Fruit fly (Drosophila melanogaster): ENCODE data around the gene CG10588.

The CG10588 gene

dm6 chr3L:20949371-20950135 lies 7.2 kb upstream of the CG10588 start, which contains the start of gene fng (continued):
- TF ChIP-seq CG4360 (GFP tag; IDR thresholded peaks at IDR 0.05) (peak; percentile 42), wor (GFP tag; IDR thresholded peaks at IDR 0.05) (no peak), HLH4C (GFP tag; IDR thresholded peaks at IDR 0.05; ENCODE audit: partially characterized antibody) (peak; percentile 57; the same call in 2 of the 3 replicates), CG17568 (GFP tag; optimal IDR thresholded peaks at IDR 0.05) (no peak), CG2116 (GFP tag; optimal IDR thresholded peaks at IDR 0.05) (no peak), kay (GFP tag; optimal IDR thresholded peaks at IDR 0.05) (no peak), ems (GFP tag; optimal IDR thresholded peaks at IDR 0.05) (no peak), CG12769 (tag; optimal IDR thresholded peaks at IDR 0.05) (peak; percentile 43), Deaf1 (tag; optimal IDR thresholded peaks at IDR 0.05) (peak; percentile 91), NK7.1 (GFP tag; optimal IDR thresholded peaks at IDR 0.05) (no peak), CG2129 (GFP tag; IDR thresholded peaks at IDR 0.05; ENCODE audit: partially characterized antibody) (no peak), cas (GFP tag; IDR thresholded peaks at IDR 0.05) (no peak), hth (optimal IDR thresholded peaks at IDR 0.05) (no peak), repo (GFP tag; optimal IDR thresholded peaks at IDR 0.05) (no peak), fru (optimal IDR thresholded peaks at IDR 0.05) (no peak), CG8388 (GFP tag; optimal IDR thresholded peaks at IDR 0.05) (peak; percentile 94), yki (optimal IDR thresholded peaks at IDR 0.05) (peak; percentile 97), CG6175 (GFP tag; IDR thresholded peaks at IDR 0.05) (peak; percentile 59; the same call in 1 of the 3 replicates), Kr (GFP tag; optimal IDR thresholded peaks at IDR 0.05) (no peak), CG34224 (GFP tag; IDR thresholded peaks at IDR 0.05; ENCODE audit: partially characterized antibody) (peak; percentile 78), Doc2 (GFP tag; IDR thresholded peaks at IDR 0.05) (no peak), unc-4 (GFP tag; IDR thresholded peaks at IDR 0.05; ENCODE audit: partially characterized antibody) (peak; percentile 55), chm (GFP tag; IDR thresholded peaks at IDR 0.05) (peak; percentile 66), Dbx (GFP tag; IDR thresholded peaks at IDR 0.05) (no peak), BEAF-32 (GFP tag; optimal IDR thresholded peaks at IDR 0.05) (no peak), cg (GFP tag; optimal IDR thresholded peaks at IDR 0.05) (no peak), inv (GFP tag; IDR thresholded peaks at IDR 0.05; ENCODE audit: partially characterized antibody) (no peak), zen2 (GFP tag; IDR thresholded peaks at IDR 0.05; ENCODE audit: partially characterized antibody) (peak; percentile 76), vnd (GFP tag; IDR thresholded peaks at IDR 0.05; ENCODE audit: partially characterized antibody) (no peak), CG12155 (GFP tag; optimal IDR thresholded peaks at IDR 0.05) (no peak), CG14441 (GFP tag; IDR thresholded peaks at IDR 0.05) (peak; percentile 17; the same call in 1 of the 2 replicates), CG16813 (GFP tag; IDR thresholded peaks at IDR 0.05; ENCODE audit: partially characterized antibody) (0 out of 3 replicates have a peak, but pooled peaks have one; percentile 27), lola (GFP tag; optimal IDR thresholded peaks at IDR 0.05) (no peak), Xbp1 (GFP tag; optimal IDR thresholded peaks at IDR 0.05) (no peak), Mes4 (GFP tag; optimal IDR thresholded peaks at IDR 0.05) (no peak), CG9932 (GFP tag; IDR thresholded peaks at IDR 0.05) (no peak), Six4 (GFP tag; optimal IDR thresholded peaks at IDR 0.05) (no peak), gcm (GFP tag; optimal IDR thresholded peaks at IDR 0.05) (peak; percentile 23), odd (GFP tag; optimal IDR thresholded peaks at IDR 0.05) (peak; percentile 47), sob (GFP tag; IDR thresholded peaks at IDR 0.05) (peak; percentile 18; the same call in 1 of the 2 replicates), Opbp (GFP tag; IDR thresholded peaks at IDR 0.05; ENCODE audit: partially characterized antibody) (peak; percentile 19; the same call in 1 of the 3 replicates), Oli (tag; optimal IDR thresholded peaks at IDR 0.05) (no peak), CG13894 (tag; optimal IDR thresholded peaks at IDR 0.05) (peak; percentile 46), gro (GFP tag; optimal IDR thresholded peaks at IDR 0.05) (no peak), bab2 (GFP tag; optimal IDR thresholded peaks at IDR 0.05) (no peak), CG18619 (GFP tag; optimal IDR thresholded peaks at IDR 0.05) (no peak), Jarid2 (GFP tag; optimal IDR thresholded peaks at IDR 0.05) (peak; percentile 97), E2f2 (GFP tag; IDR thresholded peaks at IDR 0.05) (0 out of 2 replicates have a peak, but pooled peaks have one; percentile 4), CG4730 (GFP tag; IDR thresholded peaks at IDR 0.05) (no peak)

All from whole organism, embryonic.